Worm (Caenorhabditis elegans): ENCODE measurements around the gene nhr-88.
A peak's percentile ranks its signal among the peaks of the same experiment; 100 is the strongest.

ce11 chrII:2987854-2988350 lies 11.5 kb downstream of the nhr-88 start, which contains the start of gene lido-7:
- peak; percentile 18 for TF ChIP-seq him-1 (tag; optimal IDR thresholded peaks at IDR 0.05)
- no peak for TF ChIP-seq dao-5 (tag; optimal IDR thresholded peaks at IDR 0.05)

Measured in whole organism, L4/young adult.